Worm (Caenorhabditis elegans) whole organism, late embryonic: ENCODE results near the gene F59A1.13.

Experiments
- F13H6.1 ChIP-seq: sonication (generic microtip); optimal IDR thresholded peaks from 2 replicates; lab custom pipeline; 2016; ENCODE audit warnings: missing genetic modification characterization, missing compliant biosample characterization
- ahr-1 ChIP-seq: sonication (generic microtip); optimal IDR thresholded peaks from 2 replicates; lab custom pipeline; 2016; ENCODE audit warnings: missing genetic modification characterization, missing compliant biosample characterization
- ceh-45 ChIP-seq: fragments of 200-800 bp; sonication (Bioruptor generic); IDR thresholded peaks from 2 replicates; pipeline ENCODE4 v1.3.6; 2022; ENCODE audit warnings: missing genetic modification reagents, missing genetic modification characterization, missing compliant biosample characterization
- ceh-48 ChIP-seq: sonication (generic microtip); optimal IDR thresholded peaks from 2 replicates; lab custom pipeline; 2016; ENCODE audit warnings: missing genetic modification characterization, inconsistent platforms, missing compliant biosample characterization
- hlh-13 ChIP-seq: fragments of 200-800 bp; sonication (Bioruptor generic); optimal IDR thresholded peaks from 2 replicates; lab custom pipeline; 2018; ENCODE audit warnings: mild to moderate bottlenecking, missing genetic modification characterization, missing compliant biosample characterization
- unc-3 ChIP-seq, 2 experiments: fragments of 200-800 bp in 1 of 2; sonication (Bioruptor generic) in 1 of 2; sonication (generic microtip) in 1 of 2; conservative IDR thresholded peaks in 1 of 2; optimal IDR thresholded peaks in 1 of 2; 2 replicates each; pipeline versions ENCODE4 v1.3.6 to Lab custom; 2016 to 2022; ENCODE audit warnings: missing compliant biosample characterization in 2 of 2, missing genetic modification characterization in 2 of 2, missing genetic modification reagents in 1 of 2
- ztf-16 ChIP-seq: sonication (generic microtip); optimal IDR thresholded peaks from 2 replicates; lab custom pipeline; 2017; ENCODE audit warnings: missing genetic modification characterization, missing compliant biosample characterization

DNA sequence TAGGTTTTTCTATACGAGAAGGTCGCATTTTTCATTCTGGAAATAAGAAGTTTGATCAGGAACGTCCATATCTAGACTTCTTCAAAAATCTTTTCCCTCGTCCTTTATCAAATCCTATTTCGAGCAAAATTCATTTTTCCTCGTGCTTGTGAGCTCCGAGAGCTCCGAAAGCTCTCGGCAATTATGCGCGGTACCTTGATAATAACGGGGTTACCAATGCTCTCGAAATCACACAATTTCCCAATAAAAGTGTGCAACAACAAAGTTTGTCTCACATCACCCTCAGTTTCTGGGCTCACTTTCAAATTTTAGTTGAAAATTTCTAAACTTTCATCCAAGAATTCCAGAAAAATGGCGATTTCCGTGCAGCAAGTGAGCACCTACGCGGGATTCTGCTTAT lies 22.3 kb downstream of the F59A1.13 start, which contains the start of gene str-89:
- TF ChIP-seq ahr-1 (tag; lab: Kevin White, UChicago) (no peak), unc-3 (GFP tag; conservative IDR thresholded peaks at IDR 0.05; lab: Robert Waterston, UW) (no peak), unc-3 (tag; optimal IDR thresholded peaks at IDR 0.05; lab: Kevin White, UChicago) (no peak), hlh-13 (GFP tag; lab: Kevin White, UChicago) (no peak), ztf-16 (tag; lab: Kevin White, UChicago) (no peak), ceh-45 (GFP tag; lab: Robert Waterston, UW) (no peak), F13H6.1 (no peak), ceh-48 (tag; lab: Kevin White, UChicago) (no peak)
